Worm (Caenorhabditis elegans): ENCODE data around the gene M02H5.8.

The M02H5.8 gene

ce11 chrV:449685-450084 is at the start of gene M02H5.8:
M02H5.8 (plus strand) TSS chrV:449981.
- TF ChIP-seq efl-1 (optimal IDR thresholded peaks at IDR 0.05) (no peak), efl-1 (GFP tag; optimal IDR thresholded peaks at IDR 0.05 in 1 of 2) (peak in 1 of 2 experiments; percentile 31), unc-62 (GFP tag; optimal IDR thresholded peaks at IDR 0.05) (no peak), nhr-85 (tag) (no peak), unc-130 (tag; optimal IDR thresholded peaks at IDR 0.05) (no peak)

- TF ChIP-seq irx-1 (tag; optimal IDR thresholded peaks at IDR 0.05) (no peak), aly-2 (tag; optimal IDR thresholded peaks at IDR 0.05) (no peak), C34B4.2 (tag; optimal IDR thresholded peaks at IDR 0.05) (no peak), lin-39 (tag; optimal IDR thresholded peaks at IDR 0.05) (no peak)
These were observed 46.8 kb upstream of the M02H5.8 start, which contains the start of gene srh-62 for ce11 chrV:403028-403427. srh-62 (minus strand) TSS chrV:403128.

- TF ChIP-seq dsc-1 (tag; optimal IDR thresholded peaks at IDR 0.05): peak; percentile 80
- TF ChIP-seq skn-1 (tag; optimal IDR thresholded peaks at IDR 0.05): no peak
- TF ChIP-seq unc-130 (tag; optimal IDR thresholded peaks at IDR 0.05): no peak
- no peak for TF ChIP-seq vab-15 (tag; optimal IDR thresholded peaks at IDR 0.05)
- TF ChIP-seq pqm-1 (tag; optimal IDR thresholded peaks at IDR 0.05): no peak
- TF ChIP-seq nhr-71 (tag; optimal IDR thresholded peaks at IDR 0.05): no peak
- no peak for TF ChIP-seq ceh-8 (GFP tag; optimal IDR thresholded peaks at IDR 0.05)
- TF ChIP-seq nhr-47 (tag; optimal IDR thresholded peaks at IDR 0.05): peak; percentile 70
- TF ChIP-seq efl-1 (optimal IDR thresholded peaks at IDR 0.05): no peak
- TF ChIP-seq efl-1 (GFP tag; optimal IDR thresholded peaks at IDR 0.05 in 1 of 2): peak in 1 of 2 experiments; percentile 83
- no peak for TF ChIP-seq fkh-10 (GFP tag; optimal IDR thresholded peaks at IDR 0.05)
- TF ChIP-seq snu-23 (GFP tag; optimal IDR thresholded peaks at IDR 0.05): no peak
- TF ChIP-seq hlh-4 (tag; optimal IDR thresholded peaks at IDR 0.05): no peak
- TF ChIP-seq hlh-17 (GFP tag; optimal IDR thresholded peaks at IDR 0.05; ENCODE audit: borderline replicate concordance): no peak
- TF ChIP-seq mdl-1 (tag; optimal IDR thresholded peaks at IDR 0.05): no peak
- no peak for TF ChIP-seq fos-1 (tag; optimal IDR thresholded peaks at IDR 0.05)
- no peak for TF ChIP-seq sptf-1 (tag; optimal IDR thresholded peaks at IDR 0.05)
- TF ChIP-seq ceh-63 (GFP tag; optimal IDR thresholded peaks at IDR 0.05): no peak
- TF ChIP-seq mef-2 (tag; optimal IDR thresholded peaks at IDR 0.05): no peak
- no peak for TF ChIP-seq ces-1 (GFP tag; optimal IDR thresholded peaks at IDR 0.05)
- no peak for TF ChIP-seq dpl-1 (GFP tag; optimal IDR thresholded peaks at IDR 0.05)
- TF ChIP-seq swsn-7 (tag; optimal IDR thresholded peaks at IDR 0.05): peak; percentile 13
- peak; percentile 90 for TF ChIP-seq fkh-8 (tag; optimal IDR thresholded peaks at IDR 0.05)
- TF ChIP-seq lir-3 (tag; optimal IDR thresholded peaks at IDR 0.05; ENCODE audit: poor library complexity): no peak
- TF ChIP-seq aly-2 (tag; optimal IDR thresholded peaks at IDR 0.05): no peak
- no peak for TF ChIP-seq nhr-28 (tag; optimal IDR thresholded peaks at IDR 0.05)
- TF ChIP-seq ztf-4 (tag; optimal IDR thresholded peaks at IDR 0.05): no peak
- TF ChIP-seq pag-3 (tag; optimal IDR thresholded peaks at IDR 0.05; ENCODE audit: borderline replicate concordance, insufficient read depth): no peak
- peak; percentile 69 for TF ChIP-seq pax-3 (tag; optimal IDR thresholded peaks at IDR 0.05)
- TF ChIP-seq hpl-2 (GFP tag; optimal IDR thresholded peaks at IDR 0.05): no peak
- no peak for TF ChIP-seq unc-62 (GFP tag; optimal IDR thresholded peaks at IDR 0.05)
- TF ChIP-seq nhr-76 (tag; optimal IDR thresholded peaks at IDR 0.05): no peak
- peak; percentile 63 for TF ChIP-seq nhr-20 (tag; optimal IDR thresholded peaks at IDR 0.05)
- TF ChIP-seq lin-15B (tag; optimal IDR thresholded peaks at IDR 0.05): no peak
- TF ChIP-seq grh-1 (GFP tag; IDR thresholded peaks at IDR 0.05): no peak
- no peak for TF ChIP-seq fkh-4 (tag; optimal IDR thresholded peaks at IDR 0.05; ENCODE audit: borderline replicate concordance)
- TF ChIP-seq zip-4 (GFP tag; optimal IDR thresholded peaks at IDR 0.05): no peak
These were observed 45.5 kb upstream of the M02H5.8 start, which contains the start of gene nhr-252 for ce11 chrV:404210-404669. nhr-252 (plus strand) TSS chrV:404619.

All from whole organism, L1 larva.